Worm (Caenorhabditis elegans) whole organism, L4 larva: ENCODE results near the gene ocr-4.

Experiments
- F10B5.3 ChIP-seq: sonication (generic microtip); optimal IDR thresholded peaks from 2 replicates; lab custom pipeline; 2016; ENCODE audit warnings: mild to moderate bottlenecking, missing genetic modification characterization, missing compliant biosample characterization
- F37D6.2 ChIP-seq: sonication (generic microtip); optimal IDR thresholded peaks from 2 replicates; lab custom pipeline; 2016; ENCODE audit warnings: mild to moderate bottlenecking, missing genetic modification characterization, missing compliant biosample characterization
- T26A8.4 ChIP-seq: fragments of 200-800 bp; sonication (Bioruptor generic); IDR thresholded peaks from 2 replicates; pipeline ENCODE4 v1.3.6; 2022; ENCODE audit warnings: missing genetic modification characterization, missing compliant biosample characterization
- Y105C5A.15 ChIP-seq: fragments of 200-800 bp; sonication (Bioruptor generic); IDR thresholded peaks from 2 replicates; pipeline ENCODE4 v1.3.6; 2022; ENCODE audit warnings: missing genetic modification characterization, missing compliant biosample characterization
- Y48G9A.11 ChIP-seq: fragments of 200-800 bp; sonication (Bioruptor generic); IDR thresholded peaks from 2 replicates; pipeline ENCODE4 v1.3.6; 2022; ENCODE audit warnings: missing genetic modification reagents, missing genetic modification characterization, missing compliant biosample characterization
- ZK337.2 ChIP-seq: fragments of 200-800 bp; sonication (Bioruptor generic); IDR thresholded peaks from 2 replicates; pipeline ENCODE4 v1.3.6; 2022; ENCODE audit warnings: missing genetic modification reagents, missing genetic modification characterization, missing compliant biosample characterization
- arid-1 ChIP-seq: fragments of 200-800 bp; sonication (Bioruptor generic); conservative IDR thresholded peaks from 2 replicates; pipeline ENCODE4 v1.3.6; 2022; ENCODE audit warnings: missing genetic modification reagents, missing genetic modification characterization, missing compliant biosample characterization
- attf-4 ChIP-seq: sonication (generic microtip); optimal IDR thresholded peaks from 3 replicates; lab custom pipeline; 2017; ENCODE audit warnings: missing biosample characterization, missing genetic modification characterization
- ceh-32 ChIP-seq: sonication (generic microtip); optimal IDR thresholded peaks from 2 replicates; lab custom pipeline; 2016; ENCODE audit warnings: mild to moderate bottlenecking, missing genetic modification characterization, missing compliant biosample characterization; ENCODE audit not compliant: poor library complexity
- ceh-44 ChIP-seq: fragments of 200-800 bp; sonication (Bioruptor generic); IDR thresholded peaks from 2 replicates; pipeline ENCODE4 v1.3.6; 2022; ENCODE audit warnings: missing genetic modification reagents, missing genetic modification characterization, missing compliant biosample characterization
- daf-16 ChIP-seq, 3 experiments: sonication (generic microtip); optimal IDR thresholded peaks; 2 replicates each; lab custom pipeline; 2016 to 2017; ENCODE audit warnings: missing genetic modification characterization in 3 of 3, missing genetic modification reagents in 3 of 3, mild to moderate bottlenecking in 2 of 3, missing compliant biosample characterization in 2 of 3, missing biosample characterization in 1 of 3, moderate library complexity in 1 of 3
- daf-8 ChIP-seq: fragments of 200-800 bp; sonication (Bioruptor generic); IDR thresholded peaks from 2 replicates; pipeline ENCODE4 v1.3.6; 2022; ENCODE audit warnings: missing genetic modification characterization, missing compliant biosample characterization
- dmd-6 ChIP-seq: fragments of 200-800 bp; sonication (Bioruptor generic); IDR thresholded peaks from 2 replicates; pipeline ENCODE4 v1.3.6; 2022; ENCODE audit warnings: missing genetic modification reagents, missing genetic modification characterization, missing compliant biosample characterization
- dmd-8 ChIP-seq: fragments of 200-800 bp; sonication (Bioruptor generic); IDR thresholded peaks from 2 replicates; pipeline ENCODE4 v1.3.6; 2022; ENCODE audit warnings: missing genetic modification characterization, missing compliant biosample characterization
- dpl-1 ChIP-seq: fragments of 150-350 bp; optimal IDR thresholded peaks from 2 replicates; lab custom pipeline; 2014; ENCODE audit warnings: missing biosample characterization, missing genetic modification reagents, missing genetic modification characterization
- dve-1 ChIP-seq: sonication (generic microtip); optimal IDR thresholded peaks from 2 replicates; lab custom pipeline; 2017; ENCODE audit warnings: antibody characterized with exemption, mild to moderate bottlenecking, missing genetic modification characterization, missing compliant biosample characterization; ENCODE audit not compliant: insufficient read depth
- fos-1 ChIP-seq: fragments of 150-350 bp; optimal IDR thresholded peaks from 2 replicates; lab custom pipeline; 2014; ENCODE audit warnings: missing biosample characterization, missing genetic modification characterization
- hlh-11 ChIP-seq: fragments of 200-800 bp; sonication (Bioruptor generic); optimal IDR thresholded peaks from 2 replicates; lab custom pipeline; 2018; ENCODE audit warnings: mild to moderate bottlenecking, missing genetic modification characterization, missing compliant biosample characterization
- hmg-1.1 ChIP-seq: fragments of 200-800 bp; sonication (Bioruptor generic); IDR thresholded peaks from 2 replicates; pipeline ENCODE4 v1.3.6; 2022; ENCODE audit warnings: missing genetic modification reagents, missing genetic modification characterization, missing compliant biosample characterization
- lin-1 ChIP-seq: fragments of 200-800 bp; sonication (Bioruptor generic); IDR thresholded peaks from 2 replicates; pipeline ENCODE4 v1.3.6; 2022; ENCODE audit warnings: missing genetic modification reagents, missing genetic modification characterization, missing compliant biosample characterization
- lin-13 ChIP-seq: fragments of 150-350 bp; optimal IDR thresholded peaks from 2 replicates; lab custom pipeline; 2014; ENCODE audit warnings: missing biosample characterization, missing genetic modification reagents, missing genetic modification characterization
- lin-15B ChIP-seq: fragments of 150-350 bp; sonication (generic microtip); optimal IDR thresholded peaks from 3 replicates; lab custom pipeline; 2014; ENCODE audit warnings: missing biosample characterization, missing genetic modification characterization
- lin-29 ChIP-seq: fragments of 200-800 bp; sonication (Bioruptor generic); IDR thresholded peaks from 2 replicates; pipeline ENCODE4 v1.3.6; 2022; ENCODE audit warnings: missing genetic modification reagents, missing genetic modification characterization, missing compliant biosample characterization
- lin-38 ChIP-seq: fragments of 200-800 bp; sonication (Bioruptor generic); IDR thresholded peaks from 2 replicates; pipeline ENCODE4 v1.3.6; 2022; ENCODE audit warnings: missing genetic modification reagents, missing genetic modification characterization, missing compliant biosample characterization
- lsy-2 ChIP-seq, 2 experiments: fragments of 150-350 bp in 1 of 2; sonication (generic microtip) in 1 of 2; optimal IDR thresholded peaks; 2 replicates each; lab custom pipeline; 2014 to 2017; ENCODE audit warnings: missing biosample characterization in 2 of 2, missing genetic modification characterization in 2 of 2
- madf-5 ChIP-seq, 2 experiments: fragments of 200-800 bp; sonication (Bioruptor generic); IDR thresholded peaks; 2 replicates each; pipeline ENCODE4 v1.3.6; 2022; ENCODE audit warnings: missing compliant biosample characterization in 2 of 2, missing genetic modification characterization in 2 of 2
- mep-1 ChIP-seq: fragments of 150-350 bp; sonication (generic microtip); optimal IDR thresholded peaks from 3 replicates; lab custom pipeline; 2014; ENCODE audit warnings: missing biosample characterization, missing genetic modification characterization
- mxl-2 ChIP-seq: fragments of 200-800 bp; sonication (Bioruptor generic); conservative IDR thresholded peaks from 2 replicates; pipeline ENCODE4 v1.3.6; 2022; ENCODE audit warnings: missing genetic modification reagents, missing genetic modification characterization, missing compliant biosample characterization
- nhr-102 ChIP-seq: sonication (generic microtip); optimal IDR thresholded peaks from 2 replicates; lab custom pipeline; 2016; ENCODE audit warnings: mild to moderate bottlenecking, missing genetic modification characterization, moderate library complexity, missing compliant biosample characterization
- nhr-28 ChIP-seq: fragments of 150-350 bp; optimal IDR thresholded peaks from 2 replicates; lab custom pipeline; 2014; ENCODE audit warnings: missing biosample characterization, missing genetic modification characterization
- nhr-41 ChIP-seq: fragments of 200-800 bp; sonication (Bioruptor generic); IDR thresholded peaks from 2 replicates; pipeline ENCODE4 v1.3.6; 2022; ENCODE audit warnings: missing genetic modification reagents, missing genetic modification characterization, missing compliant biosample characterization
- nhr-48 ChIP-seq: sonication (generic microtip); optimal IDR thresholded peaks from 2 replicates; lab custom pipeline; 2016; ENCODE audit warnings: mild to moderate bottlenecking, missing genetic modification characterization, missing compliant biosample characterization
- nhr-6 ChIP-seq: fragments of 150-350 bp; optimal IDR thresholded peaks from 2 replicates; lab custom pipeline; 2014; ENCODE audit warnings: missing biosample characterization, missing genetic modification characterization
- nhr-77 ChIP-seq: fragments of 150-350 bp; optimal IDR thresholded peaks from 2 replicates; lab custom pipeline; 2014; ENCODE audit warnings: missing biosample characterization, missing genetic modification characterization
- pha-4 ChIP-seq, 2 experiments: fragments of 150-350 bp in 1 of 2; fragments of 200-800 bp in 1 of 2; sonication (Bioruptor generic) in 1 of 2; IDR thresholded peaks in 1 of 2; optimal IDR thresholded peaks in 1 of 2; 2 replicates each; pipeline versions ENCODE4 v1.3.6 to Lab custom; 2014 to 2022; ENCODE audit warnings: missing genetic modification characterization in 2 of 2, missing genetic modification reagents in 2 of 2, missing biosample characterization in 1 of 2, missing compliant biosample characterization in 1 of 2
- pqm-1 ChIP-seq: sonication (generic microtip); optimal IDR thresholded peaks from 2 replicates; lab custom pipeline; 2017; ENCODE audit warnings: missing biosample characterization, missing genetic modification characterization
- rbr-2 ChIP-seq: sonication (generic microtip); optimal IDR thresholded peaks from 2 replicates; lab custom pipeline; 2016; ENCODE audit warnings: missing genotype, missing genetic modification characterization, missing compliant biosample characterization
- saeg-2 ChIP-seq: fragments of 200-800 bp; sonication (Bioruptor generic); IDR thresholded peaks from 2 replicates; pipeline ENCODE4 v1.3.6; 2022; ENCODE audit warnings: missing genetic modification reagents, missing genetic modification characterization, missing compliant biosample characterization
- skn-1 ChIP-seq: fragments of 150-350 bp; optimal IDR thresholded peaks from 2 replicates; lab custom pipeline; 2014; ENCODE audit warnings: missing biosample characterization, missing genetic modification characterization
- snpc-4 ChIP-seq: fragments of 150-350 bp; optimal IDR thresholded peaks from 2 replicates; lab custom pipeline; 2014; ENCODE audit warnings: missing biosample characterization, missing genetic modification characterization
- tra-1 ChIP-seq: fragments of 200-800 bp; sonication (Bioruptor generic); IDR thresholded peaks from 2 replicates; pipeline ENCODE4 v1.3.6; 2022; ENCODE audit warnings: missing genetic modification reagents, missing genetic modification characterization, missing compliant biosample characterization
- unc-130 ChIP-seq: sonication (generic microtip); optimal IDR thresholded peaks from 2 replicates; lab custom pipeline; 2016; ENCODE audit warnings: missing genetic modification reagents, missing genetic modification characterization, missing compliant biosample characterization
- unc-62 ChIP-seq, 3 experiments: fragments of 150-350 bp in 1 of 3; sonication (generic microtip); optimal IDR thresholded peaks in 2 of 3; peaks in 1 of 3; 1 replicate in 1 of 3; 2 replicates in 2 of 3; lab custom pipeline; 2014 to 2017; ENCODE audit warnings: missing biosample characterization in 3 of 3, missing genetic modification characterization in 3 of 3, missing genetic modification reagents in 3 of 3, missing genotype in 1 of 3
- zag-1 ChIP-seq: fragments of 150-350 bp; optimal IDR thresholded peaks from 2 replicates; lab custom pipeline; 2014; ENCODE audit warnings: missing biosample characterization, missing genetic modification characterization
- zfp-2 ChIP-seq: sonication (generic microtip); optimal IDR thresholded peaks from 2 replicates; lab custom pipeline; 2016; ENCODE audit warnings: mild to moderate bottlenecking, missing genetic modification characterization, missing compliant biosample characterization
- zfp-3 ChIP-seq: fragments of 200-800 bp; sonication (Bioruptor generic); conservative IDR thresholded peaks from 2 replicates; pipeline ENCODE4 v1.3.6; 2022; ENCODE audit warnings: missing genetic modification reagents, missing genetic modification characterization, missing compliant biosample characterization
- ztf-7 ChIP-seq: fragments of 150-350 bp; optimal IDR thresholded peaks from 2 replicates; lab custom pipeline; 2014; ENCODE audit warnings: missing biosample characterization, missing genetic modification characterization

The ocr-4 gene

DNA sequence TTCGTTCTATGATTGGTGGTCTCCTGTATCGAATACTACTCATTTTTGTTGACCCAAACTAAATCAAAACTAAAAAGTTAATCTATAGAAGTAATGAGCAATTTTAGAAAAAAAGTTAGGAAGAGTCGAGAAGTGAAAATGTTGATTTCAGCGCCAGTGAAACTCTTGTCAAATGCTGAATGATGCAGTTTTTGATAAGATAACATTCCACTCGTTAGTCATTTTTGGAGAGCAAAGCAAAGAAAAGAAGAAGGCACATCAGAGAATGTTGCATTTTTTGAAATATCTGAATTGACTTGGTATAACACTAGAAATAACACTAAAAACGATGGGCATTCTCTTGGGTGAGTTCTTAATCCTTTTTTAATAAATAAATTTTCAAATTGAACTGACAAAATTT lies 3.7 kb downstream of the ocr-4 start, which contains the start of gene sqst-2:
Gene sqst-2 (minus strand): TSS at position 58 of the 400 bp plus-strand sequence.
- TF ChIP-seq nhr-28 (tag; lab: Kevin White, UChicago): peak; percentile 33
- no peak for TF ChIP-seq madf-5 (GFP tag; IDR thresholded peaks at IDR 0.05; lab: Robert Waterston, UW)
- peak; percentile 6; the same call in 1 of the 2 replicates for TF ChIP-seq dmd-6
- peak; percentile 80 for TF ChIP-seq pqm-1 (tag; lab: Kevin White, UChicago)

- no peak for TF ChIP-seq zfp-3 (GFP tag; lab: Robert Waterston, UW)
- TF ChIP-seq pha-4 (GFP tag; IDR thresholded peaks at IDR 0.05; lab: Robert Waterston, UW): no peak
- no peak for TF ChIP-seq pha-4 (tag; optimal IDR thresholded peaks at IDR 0.05; lab: Kevin White, UChicago)
- TF ChIP-seq nhr-77 (tag; lab: Kevin White, UChicago): peak; percentile 31
- peak; percentile 11; the same call in 1 of the 2 replicates for TF ChIP-seq lin-1 (GFP tag; lab: Robert Waterston, UW)
- no peak for TF ChIP-seq lin-29 (GFP tag; lab: Robert Waterston, UW)
- TF ChIP-seq nhr-102: no peak
- no peak for TF ChIP-seq dmd-8 (GFP tag; lab: Robert Waterston, UW)
- no peak for TF ChIP-seq tra-1 (GFP tag; lab: Robert Waterston, UW)
- no peak for TF ChIP-seq mxl-2 (GFP tag; lab: Robert Waterston, UW)
- TF ChIP-seq rbr-2 (tag; lab: Kevin White, UChicago): no peak
- TF ChIP-seq nhr-41 (GFP tag; lab: Robert Waterston, UW): no peak
- TF ChIP-seq hlh-11: peak; percentile 67
- TF ChIP-seq nhr-6 (tag; lab: Kevin White, UChicago): peak; percentile 35
- TF ChIP-seq ceh-32 (tag; lab: Kevin White, UChicago): no peak
- TF ChIP-seq ZK337.2: no peak
- TF ChIP-seq zag-1 (tag; lab: Kevin White, UChicago): no peak
- no peak for TF ChIP-seq lin-15B (tag; lab: Kevin White, UChicago)
- TF ChIP-seq F37D6.2: no peak
- TF ChIP-seq skn-1 (tag; lab: Kevin White, UChicago): no peak
- no peak for TF ChIP-seq ceh-44 (GFP tag; lab: Robert Waterston, UW)
- TF ChIP-seq lsy-2 (tag; optimal IDR thresholded peaks at IDR 0.05; lab: Kevin White, UChicago): no peak
- TF ChIP-seq ztf-7: no peak
- TF ChIP-seq pqm-1 (tag; lab: Kevin White, UChicago): peak; percentile 99
- no peak for TF ChIP-seq fos-1 (tag; lab: Kevin White, UChicago)
- peak; percentile 81 for TF ChIP-seq nhr-28 (tag; lab: Kevin White, UChicago)
- TF ChIP-seq T26A8.4 (GFP tag; lab: Robert Waterston, UW): no peak
- TF ChIP-seq lin-13 (GFP tag; lab: Kevin White, UChicago): no peak
- TF ChIP-seq dmd-6: peak; percentile 79
- no peak for TF ChIP-seq saeg-2 (GFP tag; lab: Robert Waterston, UW)
- no peak for TF ChIP-seq daf-16 (GFP tag; optimal IDR thresholded peaks at IDR 0.05; lab: Kevin White, UChicago)
- peak; percentile 55 for TF ChIP-seq daf-16 (tag; optimal IDR thresholded peaks at IDR 0.05; lab: Kevin White, UChicago)
- no peak for TF ChIP-seq snpc-4 (tag; lab: Kevin White, UChicago)
- no peak for TF ChIP-seq dpl-1
- TF ChIP-seq nhr-48 (tag; lab: Kevin White, UChicago): no peak
- TF ChIP-seq hmg-1.1 (GFP tag; lab: Robert Waterston, UW): no peak
- no peak for TF ChIP-seq attf-4 (tag; lab: Kevin White, UChicago)
- TF ChIP-seq arid-1 (GFP tag; lab: Robert Waterston, UW): no peak
Observed at ce11 chrIV:7326613-7327149, 5.9 kb downstream of the ocr-4 start, which contains the start of gene ifo-1. Gene ifo-1 (minus strand): TSS chrIV:7326663.

DNA sequence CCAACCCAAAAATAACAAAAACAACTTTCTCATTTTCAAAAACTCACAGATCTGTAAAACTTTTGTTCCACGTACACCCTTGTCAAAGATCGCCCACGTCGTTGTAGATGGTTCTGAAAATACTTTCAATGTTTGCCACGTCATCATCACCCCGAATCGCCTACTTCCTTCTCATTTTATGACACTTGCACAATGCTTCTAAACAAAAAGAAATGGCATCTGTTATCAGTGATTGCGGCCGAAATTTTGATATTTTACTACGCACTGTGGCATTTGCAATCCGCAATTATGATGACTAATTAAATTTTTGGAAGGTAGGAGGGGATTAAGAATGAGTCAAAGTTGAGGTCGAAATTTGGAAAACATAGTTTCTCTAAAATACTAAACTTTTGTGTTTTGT lies 6.9 kb downstream of the ocr-4 start:
- TF ChIP-seq zfp-2 (tag; lab: Kevin White, UChicago) (no peak), pqm-1 (tag; lab: Kevin White, UChicago) (peak; percentile 77), Y48G9A.11 (GFP tag; lab: Robert Waterston, UW) (no peak), mep-1 (tag; lab: Kevin White, UChicago) (no peak), lin-38 (GFP tag; lab: Robert Waterston, UW) (no peak), nhr-28 (tag; lab: Kevin White, UChicago) (peak; percentile 36), unc-130 (GFP tag; lab: Kevin White, UChicago) (no peak), F10B5.3 (tag; lab: Kevin White, UChicago) (no peak), daf-8 (GFP tag; lab: Robert Waterston, UW) (no peak), Y105C5A.15 (GFP tag; lab: Robert Waterston, UW) (no peak), unc-62 (GFP tag; optimal IDR thresholded peaks at IDR 0.05 in 1 of 2; lab: Kevin White, UChicago) (peak in 1 of 2 experiments; percentile 74), unc-62 (tag; optimal IDR thresholded peaks at IDR 0.05; lab: Kevin White, UChicago) (no peak), daf-16 (GFP tag; optimal IDR thresholded peaks at IDR 0.05; lab: Kevin White, UChicago) (no peak), daf-16 (tag; optimal IDR thresholded peaks at IDR 0.05; lab: Kevin White, UChicago) (peak; percentile 50), dve-1 (tag; lab: Kevin White, UChicago) (peak; percentile 37)
